Fruit fly (Drosophila melanogaster) whole organism, embryonic: ENCODE measurements around the gene Syx13.

Source experiments
- Bteb2 ChIP-seq: fragments of 200-800 bp; sonication (Bioruptor generic); optimal IDR thresholded peaks from 2 replicates; lab custom pipeline; 2016; ENCODE audit warnings: missing biosample characterization, missing genetic modification characterization
- CG15011 ChIP-seq: fragments of 200-800 bp; sonication (Bioruptor generic); optimal IDR thresholded peaks from 3 replicates; lab custom pipeline; 2018; ENCODE audit warnings: missing biosample characterization, mild to moderate bottlenecking, missing genetic modification characterization
- CG1832 ChIP-seq: fragments of 200-800 bp; sonication (Bioruptor generic); optimal IDR thresholded peaks from 2 replicates; lab custom pipeline; 2017; ENCODE audit warnings: missing biosample characterization, mild to moderate bottlenecking, missing genetic modification characterization, inconsistent platforms
- CG4617 ChIP-seq: fragments of 200-800 bp; sonication (Bioruptor generic); optimal IDR thresholded peaks from 3 replicates; lab custom pipeline; 2016; ENCODE audit warnings: missing biosample characterization, missing genetic modification characterization, borderline replicate concordance
- E2f1 ChIP-seq: fragments of 200-800 bp; sonication (Bioruptor generic); IDR thresholded peaks from 2 replicates; pipeline ENCODE4 v1.3.6; 2022; ENCODE audit warnings: missing biosample characterization, missing genetic modification characterization
- fd96Cb ChIP-seq: fragments of 200-800 bp; sonication (Bioruptor generic); optimal IDR thresholded peaks from 2 replicates; lab custom pipeline; 2018; ENCODE audit warnings: missing biosample characterization, mild to moderate bottlenecking, missing genetic modification characterization, moderate library complexity
- gem ChIP-seq: fragments of 200-800 bp; sonication (Bioruptor generic); optimal IDR thresholded peaks from 2 replicates; lab custom pipeline; 2019; ENCODE audit warnings: missing biosample characterization, mild to moderate bottlenecking, missing genetic modification characterization, moderate library complexity
- gt ChIP-seq: fragments of 200-800 bp; sonication (Bioruptor generic); IDR thresholded peaks from 2 replicates; pipeline ENCODE4 v1.3.6; 2022; ENCODE audit warnings: missing biosample characterization, missing genetic modification characterization
- lilli ChIP-seq: fragments of 200-800 bp; sonication (Bioruptor generic); optimal IDR thresholded peaks from 3 replicates; lab custom pipeline; 2016; ENCODE audit warnings: missing biosample characterization, missing genetic modification characterization
- p53 ChIP-seq: fragments of 200-800 bp; sonication (Bioruptor generic); optimal IDR thresholded peaks from 2 replicates; lab custom pipeline; 2016; ENCODE audit warnings: missing biosample characterization, missing genetic modification characterization

dm6 chr3L:13028740-13029139 is 15.5 kb upstream of the Syx13 start, which contains the start of gene CG17672:
- TF ChIP-seq fd96Cb (tag; lab: Kevin White, UChicago) (no peak), Bteb2 (GFP tag; lab: Kevin White, UChicago) (no peak), CG1832 (no peak), CG4617 (no peak), CG15011 (GFP tag; lab: Kevin White, UChicago) (no peak), p53 (GFP tag; lab: Kevin White, UChicago) (no peak), gt (GFP tag; lab: Robert Waterston, UW) (no peak), gem (no peak), lilli (GFP tag; lab: Kevin White, UChicago) (no peak), E2f1 (no peak)
